Fruit fly (Drosophila melanogaster) whole organism, embryonic: Measurements from ENCODE around the gene Dmtn.

Source experiments
- Adf1 ChIP-seq: fragments of 200-800 bp; sonication (Bioruptor generic); IDR thresholded peaks from 2 replicates; pipeline ENCODE4 v1.3.6; 2022; ENCODE audit warnings: missing biosample characterization, missing genetic modification characterization
- Atf-2 ChIP-seq: fragments of 200-800 bp; sonication (Bioruptor generic); optimal IDR thresholded peaks from 2 replicates; lab custom pipeline; 2016; ENCODE audit warnings: missing biosample characterization, missing genetic modification characterization
- CG10209 ChIP-seq: fragments of 200-800 bp; sonication (Bioruptor generic); optimal IDR thresholded peaks from 3 replicates; lab custom pipeline; 2017; ENCODE audit warnings: missing biosample characterization, mild to moderate bottlenecking, missing genetic modification characterization, missing genetic modification reagents
- CG10267 ChIP-seq: fragments of 200-800 bp; sonication (Bioruptor generic); optimal IDR thresholded peaks from 2 replicates; lab custom pipeline; 2018; ENCODE audit warnings: missing biosample characterization, mild to moderate bottlenecking, missing genetic modification characterization, moderate library complexity
- CG11093 ChIP-seq: fragments of 200-800 bp; sonication (Bioruptor generic); IDR thresholded peaks from 3 replicates; pipeline ENCODE4 v1.3.6; 2022; ENCODE audit warnings: missing biosample characterization, missing genetic modification characterization
- CG13775 ChIP-seq: fragments of 200-800 bp; sonication (Bioruptor generic); optimal IDR thresholded peaks from 3 replicates; lab custom pipeline; 2017; ENCODE audit warnings: missing biosample characterization, mild to moderate bottlenecking, missing genetic modification characterization
- CG2889 ChIP-seq: fragments of 200-800 bp; sonication (Bioruptor generic); IDR thresholded peaks from 3 replicates; pipeline ENCODE4 v1.3.6; 2022; ENCODE audit warnings: missing biosample characterization, missing genetic modification characterization
- CG4617 ChIP-seq: fragments of 200-800 bp; sonication (Bioruptor generic); optimal IDR thresholded peaks from 3 replicates; lab custom pipeline; 2016; ENCODE audit warnings: missing biosample characterization, missing genetic modification characterization, borderline replicate concordance
- CG4854 ChIP-seq: fragments of 200-800 bp; sonication (Bioruptor generic); optimal IDR thresholded peaks from 2 replicates; lab custom pipeline; 2016; ENCODE audit warnings: missing biosample characterization, missing genetic modification characterization, inconsistent platforms
- CG6254 ChIP-seq: fragments of 200-800 bp; sonication (Bioruptor generic); optimal IDR thresholded peaks from 3 replicates; lab custom pipeline; 2017; ENCODE audit warnings: mild to moderate bottlenecking, missing biosample characterization, missing genetic modification reagents, missing genetic modification characterization
- CG6813 ChIP-seq: fragments of 200-800 bp; sonication (Bioruptor generic); optimal IDR thresholded peaks from 2 replicates; lab custom pipeline; 2017; ENCODE audit warnings: missing biosample characterization, missing genetic modification characterization, mild to moderate bottlenecking, moderate library complexity, missing genetic modification reagents
- CG7963 ChIP-seq: fragments of 200-800 bp; sonication (Bioruptor generic); IDR thresholded peaks from 3 replicates; pipeline ENCODE4 v1.3.6; 2022; ENCODE audit warnings: missing biosample characterization, missing genetic modification characterization; ENCODE audit not compliant: partially characterized antibody
- CG8359 ChIP-seq: fragments of 200-800 bp; sonication (Bioruptor generic); optimal IDR thresholded peaks from 2 replicates; lab custom pipeline; 2017; ENCODE audit warnings: missing biosample characterization, mild to moderate bottlenecking, missing genetic modification characterization, borderline replicate concordance
- CoRest ChIP-seq: fragments of 200-800 bp; sonication (Bioruptor generic); optimal IDR thresholded peaks from 3 replicates; lab custom pipeline; 2018; ENCODE audit warnings: missing biosample characterization, mild to moderate bottlenecking, missing genetic modification characterization, moderate library complexity
- Doc2 ChIP-seq: fragments of 200-800 bp; sonication (Bioruptor generic); IDR thresholded peaks from 2 replicates; pipeline ENCODE4 v1.3.6; 2022; ENCODE audit warnings: missing biosample characterization, missing genetic modification characterization
- Dref ChIP-seq: fragments of 200-800 bp; sonication (Bioruptor generic); IDR thresholded peaks from 2 replicates; pipeline ENCODE4 v1.3.6; 2022; ENCODE audit warnings: missing biosample characterization, missing genetic modification characterization
- Fer1 ChIP-seq: fragments of 200-800 bp; sonication (Bioruptor generic); optimal IDR thresholded peaks from 2 replicates; lab custom pipeline; 2017; ENCODE audit warnings: missing biosample characterization, mild to moderate bottlenecking, missing genetic modification characterization
- Fer2 ChIP-seq: fragments of 200-800 bp; sonication (Bioruptor generic); optimal IDR thresholded peaks from 2 replicates; lab custom pipeline; 2018; ENCODE audit warnings: missing biosample characterization, mild to moderate bottlenecking, missing genetic modification characterization, moderate library complexity
- HLHmδ ChIP-seq: fragments of 200-800 bp; sonication (Bioruptor generic); optimal IDR thresholded peaks from 2 replicates; lab custom pipeline; 2018; ENCODE audit warnings: missing biosample characterization, mild to moderate bottlenecking, missing genetic modification characterization, moderate library complexity
- Kr ChIP-seq: fragments of 200-800 bp; sonication (Bioruptor generic); optimal IDR thresholded peaks from 2 replicates; lab custom pipeline; 2017; ENCODE audit warnings: missing biosample characterization, mild to moderate bottlenecking, missing genetic modification characterization
- MBD-R2 ChIP-seq: fragments of 200-800 bp; sonication (Bioruptor generic); IDR thresholded peaks from 2 replicates; pipeline ENCODE4 v1.3.6; 2022; ENCODE audit warnings: missing biosample characterization, missing genetic modification characterization
- Nf-YB ChIP-seq: fragments of 200-800 bp; sonication (Bioruptor generic); optimal IDR thresholded peaks from 3 replicates; lab custom pipeline; 2019; ENCODE audit warnings: missing biosample characterization, mild to moderate bottlenecking, missing genetic modification characterization, moderate library complexity
- Scr ChIP-seq: fragments of 200-800 bp; sonication (Bioruptor generic); IDR thresholded peaks from 2 replicates; pipeline ENCODE4 v1.3.6; 2022; ENCODE audit warnings: missing biosample characterization, missing genetic modification characterization; ENCODE audit not compliant: partially characterized antibody
- Sox102F ChIP-seq: fragments of 200-800 bp; sonication (Bioruptor generic); optimal IDR thresholded peaks from 2 replicates; lab custom pipeline; 2018; ENCODE audit warnings: missing biosample characterization, mild to moderate bottlenecking, missing genetic modification characterization, moderate library complexity
- Sry-δ ChIP-seq: fragments of 200-800 bp; sonication (Bioruptor generic); optimal IDR thresholded peaks from 2 replicates; lab custom pipeline; 2016; ENCODE audit warnings: missing biosample characterization, missing genetic modification characterization
- ato ChIP-seq: fragments of 200-800 bp; sonication (Bioruptor generic); IDR thresholded peaks from 2 replicates; pipeline ENCODE4 v1.3.6; 2022; ENCODE audit warnings: missing biosample characterization, missing genetic modification characterization; ENCODE audit not compliant: partially characterized antibody
- bab2 ChIP-seq: fragments of 200-800 bp; sonication (Bioruptor generic); optimal IDR thresholded peaks from 2 replicates; lab custom pipeline; 2016; ENCODE audit warnings: missing biosample characterization, missing genetic modification characterization
- bigmax ChIP-seq: fragments of 200-800 bp; sonication (Bioruptor generic); optimal IDR thresholded peaks from 2 replicates; lab custom pipeline; 2018; ENCODE audit warnings: missing biosample characterization, mild to moderate bottlenecking, missing genetic modification characterization
- cg ChIP-seq: fragments of 200-800 bp; sonication (Bioruptor generic); optimal IDR thresholded peaks from 3 replicates; lab custom pipeline; 2019; ENCODE audit warnings: missing biosample characterization, mild to moderate bottlenecking, missing genetic modification characterization, moderate library complexity
- crol ChIP-seq: fragments of 200-800 bp; sonication (Bioruptor generic); IDR thresholded peaks from 2 replicates; pipeline ENCODE4 v1.3.6; 2022; ENCODE audit warnings: missing biosample characterization, missing genetic modification characterization
- danr ChIP-seq: fragments of 200-800 bp; sonication (Bioruptor generic); IDR thresholded peaks from 2 replicates; pipeline ENCODE4 v1.3.6; 2022; ENCODE audit warnings: missing biosample characterization, missing genetic modification characterization
- dm ChIP-seq: fragments of 200-800 bp; sonication (Bioruptor generic); optimal IDR thresholded peaks from 3 replicates; lab custom pipeline; 2016; ENCODE audit warnings: missing biosample characterization, missing genetic modification characterization
- jing ChIP-seq: fragments of 200-800 bp; sonication (Bioruptor generic); optimal IDR thresholded peaks from 2 replicates; lab custom pipeline; 2018; ENCODE audit warnings: missing biosample characterization, mild to moderate bottlenecking, missing genetic modification characterization
- lmd ChIP-seq: fragments of 200-800 bp; sonication (Bioruptor generic); IDR thresholded peaks from 2 replicates; pipeline ENCODE4 v1.3.6; 2022; ENCODE audit warnings: missing biosample characterization, missing genetic modification characterization
- lola ChIP-seq, 3 experiments: fragments of >200 bp in 2 of 3; fragments of 200-800 bp in 1 of 3; sonication (Bioruptor generic) in 1 of 3; optimal IDR thresholded peaks; 2 replicates each; lab custom pipeline; 2017 to 2019; ENCODE audit warnings: missing biosample characterization in 3 of 3, missing genetic modification characterization in 3 of 3, mild to moderate bottlenecking in 1 of 3, moderate library complexity in 1 of 3
- mam ChIP-seq: fragments of 200-800 bp; sonication (Bioruptor generic); optimal IDR thresholded peaks from 3 replicates; lab custom pipeline; 2016; ENCODE audit warnings: missing biosample characterization, missing genetic modification characterization
- nau ChIP-seq: fragments of 200-800 bp; sonication (Bioruptor generic); optimal IDR thresholded peaks from 3 replicates; lab custom pipeline; 2017; ENCODE audit warnings: missing biosample characterization, mild to moderate bottlenecking, missing genetic modification characterization, missing genetic modification reagents
- otp ChIP-seq: fragments of 200-800 bp; sonication (Bioruptor generic); IDR thresholded peaks from 3 replicates; pipeline ENCODE4, ENCODE4 v1.3.6; 2022; ENCODE audit warnings: missing biosample characterization, missing genetic modification characterization
- pan ChIP-seq, 4 experiments: fragments of >200 bp in 3 of 4; fragments of 200-800 bp in 1 of 4; sonication (Bioruptor generic) in 1 of 4; optimal IDR thresholded peaks in 3 of 4; IDR thresholded peaks in 1 of 4; 2 replicates each; pipeline versions ENCODE4 v1.3.6 to Lab custom; 2017 to 2022; ENCODE audit warnings: missing biosample characterization in 2 of 4, missing genetic modification characterization in 2 of 4, mixed read lengths in 1 of 4
- ranshi ChIP-seq: fragments of 200-800 bp; sonication (Bioruptor generic); IDR thresholded peaks from 2 replicates; pipeline ENCODE4 v1.3.6; 2022; ENCODE audit warnings: missing biosample characterization, missing genetic modification characterization
- repo ChIP-seq: fragments of 200-800 bp; sonication (Bioruptor generic); optimal IDR thresholded peaks from 2 replicates; lab custom pipeline; 2016; ENCODE audit warnings: missing biosample characterization, missing genetic modification characterization
- salm ChIP-seq: fragments of 200-800 bp; sonication (Bioruptor generic); optimal IDR thresholded peaks from 2 replicates; lab custom pipeline; 2018; ENCODE audit warnings: missing biosample characterization, mild to moderate bottlenecking, missing genetic modification characterization
- sisA ChIP-seq: fragments of 200-800 bp; sonication (Bioruptor generic); IDR thresholded peaks from 2 replicates; pipeline ENCODE4 v1.3.6; 2022; ENCODE audit warnings: missing biosample characterization, missing genetic modification characterization
- slp2 ChIP-seq: fragments of 200-800 bp; sonication (Bioruptor generic); optimal IDR thresholded peaks from 2 replicates; lab custom pipeline; 2016; ENCODE audit warnings: missing biosample characterization, missing genetic modification characterization
- stc ChIP-seq: fragments of 200-800 bp; sonication (Bioruptor generic); IDR thresholded peaks from 2 replicates; pipeline ENCODE4 v1.3.6; 2022; ENCODE audit warnings: missing biosample characterization, missing genetic modification characterization
- sug ChIP-seq: fragments of 200-800 bp; optimal IDR thresholded peaks from 2 replicates; lab custom pipeline; 2019; ENCODE audit warnings: missing biosample characterization, mild to moderate bottlenecking, missing genetic modification characterization, moderate library complexity
- vnd ChIP-seq: fragments of 200-800 bp; sonication (Bioruptor generic); IDR thresholded peaks from 3 replicates; pipeline ENCODE4 v1.3.6; 2022; ENCODE audit warnings: missing biosample characterization, missing genetic modification characterization; ENCODE audit not compliant: partially characterized antibody
- z ChIP-seq: fragments of 200-800 bp; sonication (Bioruptor generic); IDR thresholded peaks from 3 replicates; pipeline ENCODE4 v1.3.6; 2022; ENCODE audit warnings: missing biosample characterization, missing genetic modification characterization

The Dmtn gene

dm6 chr3R:6351181-6351580 is 54.5 kb downstream of the Dmtn start (continued):
- TF ChIP-seq slp2 (GFP tag; lab: Kevin White, UChicago): no peak
- peak; percentile 21 for TF ChIP-seq Nf-YB (GFP tag; lab: Kevin White, UChicago)
- no peak for TF ChIP-seq CG4854 (GFP tag; lab: Kevin White, UChicago)
- TF ChIP-seq cg (GFP tag; lab: Kevin White, UChicago): peak; percentile 85
- peak; percentile 13; the same call in 1 of the 2 replicates for TF ChIP-seq MBD-R2 (GFP tag; lab: Robert Waterston, UW)
- TF ChIP-seq CG13775 (GFP tag; lab: Kevin White, UChicago): no peak
- TF ChIP-seq CG4617 (GFP tag; lab: Kevin White, UChicago): peak; percentile 72
- peak; percentile 43 for TF ChIP-seq CG8359 (GFP tag; lab: Kevin White, UChicago)
- TF ChIP-seq stc (GFP tag; lab: Robert Waterston, UW): 0 out of 2 replicates have a peak, but pooled peaks have one; percentile 11
- 0 out of 3 replicates have a peak, but pooled peaks have one; percentile 4 for TF ChIP-seq otp
- TF ChIP-seq crol (GFP tag; lab: Robert Waterston, UW): peak; percentile 61
- peak; percentile 100 for TF ChIP-seq CG6254 (GFP tag; lab: Kevin White, UChicago)
- TF ChIP-seq pan (optimal IDR thresholded peaks at IDR 0.05; lab: Kevin White, UChicago): no peak
- TF ChIP-seq pan (GFP tag; optimal IDR thresholded peaks at IDR 0.05 in 1 of 2, IDR thresholded peaks at IDR 0.05 in 1 of 2): peak in 1 of 2 experiments; percentile 22

DNA sequence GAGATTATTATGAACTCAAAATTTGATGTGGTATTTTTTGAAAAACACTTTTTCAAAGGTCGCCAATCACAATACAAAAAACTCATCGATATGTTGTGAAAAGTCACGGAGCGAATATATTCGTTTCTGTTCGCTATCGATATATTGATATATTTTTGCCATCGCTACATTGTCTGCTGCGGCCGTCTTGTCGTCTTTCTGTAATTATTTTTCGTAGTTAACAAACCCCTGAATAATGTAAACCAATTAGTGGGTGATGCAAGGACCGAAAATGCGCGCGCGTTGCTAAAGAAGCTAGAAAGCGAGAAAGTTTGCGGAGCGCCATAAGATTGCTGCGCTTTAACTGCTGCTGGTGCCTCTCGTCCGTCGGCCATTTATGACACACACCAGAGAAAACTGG is 54.9 kb downstream of the Dmtn start, which contains the start of gene Pak:
TSS of gene Pak (plus strand) at position 142 of the 400 bp plus-strand sequence.
- peak; percentile 93 for TF ChIP-seq ato (GFP tag; lab: Robert Waterston, UW)
- TF ChIP-seq sisA (GFP tag; lab: Robert Waterston, UW): no peak
- peak; percentile 27 for TF ChIP-seq CG10267 (tag; lab: Kevin White, UChicago)
- peak; percentile 39; the same call in 1 of the 2 replicates for TF ChIP-seq Adf1 (GFP tag; lab: Robert Waterston, UW)
- no peak for TF ChIP-seq sug (tag; lab: Kevin White, UChicago)
- TF ChIP-seq Scr (GFP tag; lab: Robert Waterston, UW): peak; percentile 93
- TF ChIP-seq lmd (GFP tag; lab: Robert Waterston, UW): no peak
- no peak for TF ChIP-seq CG6813
- no peak for TF ChIP-seq z
- no peak for TF ChIP-seq nau (GFP tag; lab: Kevin White, UChicago)
- TF ChIP-seq HLHmδ: no peak
- no peak for TF ChIP-seq jing (GFP tag; lab: Kevin White, UChicago)
- TF ChIP-seq Atf-2 (GFP tag; lab: Kevin White, UChicago): no peak
- TF ChIP-seq CoRest (tag; lab: Kevin White, UChicago): peak; percentile 55
- TF ChIP-seq CG7963 (GFP tag; lab: Robert Waterston, UW): peak; percentile 89
- peak; percentile 97 for TF ChIP-seq Sry-δ (GFP tag; lab: Kevin White, UChicago)
- TF ChIP-seq Doc2 (GFP tag; lab: Robert Waterston, UW): no peak
- TF ChIP-seq CG2889: no peak
- no peak for TF ChIP-seq CG4854 (GFP tag; lab: Kevin White, UChicago)
- TF ChIP-seq danr (GFP tag; lab: Robert Waterston, UW): no peak
- no peak for TF ChIP-seq mam (GFP tag; lab: Kevin White, UChicago)
- no peak for TF ChIP-seq CG8359 (GFP tag; lab: Kevin White, UChicago)
- TF ChIP-seq vnd (GFP tag; lab: Robert Waterston, UW): peak; percentile 95
- TF ChIP-seq Fer2: no peak
- TF ChIP-seq Fer1 (GFP tag; lab: Kevin White, UChicago): no peak
- TF ChIP-seq Sox102F (GFP tag; lab: Kevin White, UChicago): no peak
- TF ChIP-seq CG10209 (GFP tag; lab: Kevin White, UChicago): no peak
- no peak for TF ChIP-seq lola (GFP tag; optimal IDR thresholded peaks at IDR 0.05; lab: Kevin White, UChicago)
- TF ChIP-seq repo (GFP tag; lab: Kevin White, UChicago): no peak
- no peak for TF ChIP-seq salm (tag; lab: Kevin White, UChicago)
- no peak for TF ChIP-seq ranshi (GFP tag; lab: Robert Waterston, UW)
- no peak for TF ChIP-seq bab2 (GFP tag; lab: Kevin White, UChicago)
- TF ChIP-seq bigmax: no peak
- peak; percentile 13 for TF ChIP-seq dm (GFP tag; lab: Kevin White, UChicago)
- TF ChIP-seq Dref: peak; percentile 93
- no peak for TF ChIP-seq Kr (GFP tag; lab: Kevin White, UChicago)
- no peak for TF ChIP-seq CG11093
